Fruit fly (Drosophila melanogaster): ENCODE data around the gene CG46463.

- TF ChIP-seq CG13204 (GFP tag; optimal IDR thresholded peaks at IDR 0.05) (no peak), CG34367 (tag; optimal IDR thresholded peaks at IDR 0.05) (no peak), CG15710 (tag; optimal IDR thresholded peaks at IDR 0.05) (no peak), D1 (tag; optimal IDR thresholded peaks at IDR 0.05) (peak; percentile 15), CG9948 (tag; optimal IDR thresholded peaks at IDR 0.05) (no peak), Ets98B (GFP tag; IDR thresholded peaks at IDR 0.05) (peak; percentile 14; the same call in 1 of the 2 replicates), CG8159 (tag; optimal IDR thresholded peaks at IDR 0.05) (peak; percentile 5), Pif1B (GFP tag; optimal IDR thresholded peaks at IDR 0.05) (no peak), CG32121 (GFP tag; IDR thresholded peaks at IDR 0.05) (0 out of 2 replicates have a peak, but pooled peaks have one; percentile 22), gl (tag; optimal IDR thresholded peaks at IDR 0.05) (no peak), CG17806 (tag; optimal IDR thresholded peaks at IDR 0.05) (no peak)
Observed at dm6 chr3L:3417759-3418158, 43.4 kb upstream of the CG46463 start.
